Fruit fly (Drosophila melanogaster) whole organism, embryonic: ENCODE data around the gene CG32437.

Experiments used
- Ada2b ChIP-seq: fragments of 200-800 bp; sonication (Bioruptor generic); IDR thresholded peaks from 2 replicates; pipeline ENCODE4 v1.3.6; 2022; ENCODE audit warnings: missing biosample characterization, missing genetic modification characterization
- Atf6 ChIP-seq: fragments of 200-800 bp; sonication (Bioruptor generic); IDR thresholded peaks from 2 replicates; pipeline ENCODE4 v1.3.6; 2022; ENCODE audit warnings: missing biosample characterization, missing genetic modification characterization
- B-H2 ChIP-seq: fragments of 200-800 bp; sonication (Bioruptor generic); optimal IDR thresholded peaks from 2 replicates; lab custom pipeline; 2018; ENCODE audit warnings: missing biosample characterization, mild to moderate bottlenecking, missing genetic modification characterization
- Bgb ChIP-seq: fragments of 200-800 bp; sonication (Bioruptor generic); IDR thresholded peaks from 2 replicates; pipeline ENCODE4 v1.3.6; 2022; ENCODE audit warnings: missing biosample characterization, missing genetic modification characterization; ENCODE audit not compliant: partially characterized antibody
- CG11085 ChIP-seq: fragments of 200-800 bp; sonication (Bioruptor generic); IDR thresholded peaks from 2 replicates; pipeline ENCODE4 v1.3.6; 2022; ENCODE audit warnings: missing biosample characterization, missing genetic modification characterization
- CG1233 ChIP-seq: fragments of 200-800 bp; sonication (Bioruptor generic); optimal IDR thresholded peaks from 4 replicates; lab custom pipeline; 2018; ENCODE audit warnings: missing biosample characterization, mild to moderate bottlenecking, missing genetic modification characterization
- CG12744 ChIP-seq: fragments of 200-800 bp; sonication (Bioruptor generic); optimal IDR thresholded peaks from 2 replicates; lab custom pipeline; 2016; ENCODE audit warnings: missing biosample characterization, missing genetic modification characterization
- CG13123 ChIP-seq: fragments of 200-800 bp; sonication (Bioruptor generic); optimal IDR thresholded peaks from 2 replicates; lab custom pipeline; 2016; ENCODE audit warnings: missing biosample characterization, missing genetic modification characterization
- CG17612 ChIP-seq: fragments of 200-800 bp; sonication (Bioruptor generic); IDR thresholded peaks from 2 replicates; pipeline ENCODE4 v1.3.6; 2022; ENCODE audit warnings: missing biosample characterization, missing genetic modification characterization
- CG18476 ChIP-seq: fragments of 200-800 bp; sonication (Bioruptor generic); optimal IDR thresholded peaks from 2 replicates; lab custom pipeline; 2016; ENCODE audit warnings: missing biosample characterization, mild to moderate bottlenecking, missing genetic modification characterization
- CG2202 ChIP-seq: fragments of 200-800 bp; sonication (Bioruptor generic); optimal IDR thresholded peaks from 2 replicates; lab custom pipeline; 2018; ENCODE audit warnings: missing biosample characterization, mild to moderate bottlenecking, missing genetic modification characterization
- CG2889 ChIP-seq: fragments of 200-800 bp; sonication (Bioruptor generic); IDR thresholded peaks from 3 replicates; pipeline ENCODE4 v1.3.6; 2022; ENCODE audit warnings: missing biosample characterization, missing genetic modification characterization
- CG31365 ChIP-seq: fragments of 200-800 bp; sonication (Bioruptor generic); optimal IDR thresholded peaks from 2 replicates; lab custom pipeline; 2018; ENCODE audit warnings: missing biosample characterization, mild to moderate bottlenecking, missing genetic modification characterization
- CG3995 ChIP-seq: fragments of 200-800 bp; sonication (Bioruptor generic); optimal IDR thresholded peaks from 3 replicates; lab custom pipeline; 2016; ENCODE audit warnings: missing biosample characterization, missing genetic modification characterization
- CG4730 ChIP-seq: fragments of 200-800 bp; sonication (Bioruptor generic); IDR thresholded peaks from 2 replicates; pipeline ENCODE4 v1.3.6; 2022; ENCODE audit warnings: missing biosample characterization, missing genetic modification characterization
- CG5180 ChIP-seq: fragments of 200-800 bp; sonication (Bioruptor generic); optimal IDR thresholded peaks from 3 replicates; lab custom pipeline; 2017; ENCODE audit warnings: missing biosample characterization, missing genetic modification characterization, mild to moderate bottlenecking, moderate library complexity, missing genetic modification reagents
- CG5953 ChIP-seq: fragments of 200-800 bp; sonication (Bioruptor generic); IDR thresholded peaks from 2 replicates; pipeline ENCODE4 v1.3.6; 2022; ENCODE audit warnings: missing biosample characterization, missing genetic modification characterization
- CG6654 ChIP-seq: fragments of 200-800 bp; sonication (Bioruptor generic); optimal IDR thresholded peaks from 2 replicates; lab custom pipeline; 2017; ENCODE audit warnings: missing biosample characterization, mild to moderate bottlenecking, missing genetic modification characterization
- CG6791 ChIP-seq: fragments of 200-800 bp; sonication (Bioruptor generic); IDR thresholded peaks from 3 replicates; pipeline ENCODE4 v1.3.6; 2022; ENCODE audit warnings: missing biosample characterization, missing genetic modification characterization; ENCODE audit not compliant: partially characterized antibody
- CG7786 ChIP-seq: fragments of 200-800 bp; sonication (Bioruptor generic); optimal IDR thresholded peaks from 2 replicates; lab custom pipeline; 2016; ENCODE audit warnings: missing biosample characterization, missing genetic modification characterization
- CG8089 ChIP-seq: fragments of 200-800 bp; sonication (Bioruptor generic); optimal IDR thresholded peaks from 3 replicates; lab custom pipeline; 2016; ENCODE audit warnings: missing biosample characterization, missing genetic modification characterization
- CG8290 ChIP-seq, 3 experiments: fragments of 200-800 bp; sonication (Bioruptor generic); optimal IDR thresholded peaks; 2 replicates each; lab custom pipeline; 2016 to 2019; ENCODE audit warnings: missing biosample characterization in 3 of 3, missing genetic modification characterization in 3 of 3, mild to moderate bottlenecking in 2 of 3, moderate library complexity in 1 of 3
- CG8765 ChIP-seq: fragments of 200-800 bp; sonication (Bioruptor generic); IDR thresholded peaks from 2 replicates; pipeline ENCODE4 v1.3.6; 2022; ENCODE audit warnings: missing biosample characterization, missing genetic modification characterization
- CG9797 ChIP-seq: fragments of 200-800 bp; sonication (Bioruptor generic); optimal IDR thresholded peaks from 3 replicates; lab custom pipeline; 2018; ENCODE audit warnings: missing biosample characterization, mild to moderate bottlenecking, missing genetic modification characterization
- CrebB ChIP-seq: fragments of 200-800 bp; sonication (Bioruptor generic); optimal IDR thresholded peaks from 3 replicates; lab custom pipeline; 2018; ENCODE audit warnings: missing biosample characterization, mild to moderate bottlenecking, missing genetic modification characterization
- Mad ChIP-seq: fragments of 200-800 bp; sonication (Bioruptor generic); optimal IDR thresholded peaks from 2 replicates; lab custom pipeline; 2016; ENCODE audit warnings: missing biosample characterization, missing genetic modification characterization
- Myb ChIP-seq: fragments of 200-800 bp; sonication (Bioruptor generic); optimal IDR thresholded peaks from 2 replicates; lab custom pipeline; 2016; ENCODE audit warnings: missing biosample characterization, missing genetic modification characterization
- Side ChIP-seq: fragments of 200-800 bp; sonication (Bioruptor generic); optimal IDR thresholded peaks from 2 replicates; lab custom pipeline; 2016; ENCODE audit warnings: missing biosample characterization, missing genetic modification characterization
- Sox100B ChIP-seq: fragments of 200-800 bp; sonication (Bioruptor generic); optimal IDR thresholded peaks from 3 replicates; lab custom pipeline; 2018; ENCODE audit warnings: missing biosample characterization, mild to moderate bottlenecking, missing genetic modification characterization
- ara ChIP-seq: fragments of 200-800 bp; sonication (Bioruptor generic); IDR thresholded peaks from 2 replicates; pipeline ENCODE4 v1.3.6; 2022; ENCODE audit warnings: missing biosample characterization, missing genetic modification characterization
- ato ChIP-seq: fragments of 200-800 bp; sonication (Bioruptor generic); IDR thresholded peaks from 2 replicates; pipeline ENCODE4 v1.3.6; 2022; ENCODE audit warnings: missing biosample characterization, missing genetic modification characterization; ENCODE audit not compliant: partially characterized antibody
- ci ChIP-seq: fragments of 200-800 bp; sonication (Bioruptor generic); IDR thresholded peaks from 3 replicates; pipeline ENCODE4 v1.3.6; 2022; ENCODE audit warnings: missing biosample characterization, missing genetic modification characterization
- corto ChIP-seq: fragments of 200-800 bp; sonication (Bioruptor generic); optimal IDR thresholded peaks from 2 replicates; lab custom pipeline; 2016; ENCODE audit warnings: missing biosample characterization, mild to moderate bottlenecking, missing genetic modification characterization, moderate library complexity
- dmrt11E ChIP-seq: fragments of 200-800 bp; sonication (Bioruptor generic); optimal IDR thresholded peaks from 3 replicates; lab custom pipeline; 2018; ENCODE audit warnings: missing biosample characterization, mild to moderate bottlenecking, missing genetic modification characterization, moderate library complexity
- en ChIP-seq: fragments of 200-800 bp; sonication (Bioruptor generic); optimal IDR thresholded peaks from 2 replicates; lab custom pipeline; 2016; ENCODE audit warnings: missing biosample characterization, missing genetic modification characterization
- eve ChIP-seq, 2 experiments: fragments of >200 bp; optimal IDR thresholded peaks; 2 replicates each; lab custom pipeline; 2017; ENCODE audit warnings: missing biosample characterization in 2 of 2, missing genetic modification characterization in 2 of 2
- ftz-f1 ChIP-seq: fragments of 200-800 bp; sonication (Bioruptor generic); optimal IDR thresholded peaks from 2 replicates; lab custom pipeline; 2016; ENCODE audit warnings: missing biosample characterization, missing genetic modification characterization
- gt ChIP-seq: fragments of 200-800 bp; sonication (Bioruptor generic); IDR thresholded peaks from 2 replicates; pipeline ENCODE4 v1.3.6; 2022; ENCODE audit warnings: missing biosample characterization, missing genetic modification characterization
- hbn ChIP-seq: fragments of 200-800 bp; sonication (Bioruptor generic); IDR thresholded peaks from 2 replicates; pipeline ENCODE4 v1.3.6; 2022; ENCODE audit warnings: missing biosample characterization, missing genetic modification characterization; ENCODE audit not compliant: partially characterized antibody
- klu ChIP-seq: fragments of 200-800 bp; sonication (Bioruptor generic); IDR thresholded peaks from 2 replicates; pipeline ENCODE4 v1.3.6; 2022; ENCODE audit warnings: missing biosample characterization, missing genetic modification characterization
- kni ChIP-seq: fragments of 200-800 bp; sonication (Bioruptor generic); optimal IDR thresholded peaks from 3 replicates; lab custom pipeline; 2017; ENCODE audit warnings: mild to moderate bottlenecking, missing biosample characterization, missing genetic modification reagents, missing genetic modification characterization
- nerfin-2 ChIP-seq: fragments of 200-800 bp; sonication (Bioruptor generic); IDR thresholded peaks from 2 replicates; pipeline ENCODE4 v1.3.6; 2022; ENCODE audit warnings: missing biosample characterization, missing genetic modification characterization; ENCODE audit not compliant: partially characterized antibody
- nmo ChIP-seq: fragments of 200-800 bp; sonication (Bioruptor generic); optimal IDR thresholded peaks from 2 replicates; lab custom pipeline; 2018; ENCODE audit warnings: missing biosample characterization, mild to moderate bottlenecking, missing genetic modification characterization, moderate library complexity
- org-1 ChIP-seq: fragments of 200-800 bp; sonication (Bioruptor generic); optimal IDR thresholded peaks from 2 replicates; lab custom pipeline; 2017; ENCODE audit warnings: missing biosample characterization, missing genetic modification characterization
- otp ChIP-seq: fragments of 200-800 bp; sonication (Bioruptor generic); IDR thresholded peaks from 3 replicates; pipeline ENCODE4, ENCODE4 v1.3.6; 2022; ENCODE audit warnings: missing biosample characterization, missing genetic modification characterization
- pb ChIP-seq: fragments of 200-800 bp; sonication (Bioruptor generic); optimal IDR thresholded peaks from 3 replicates; lab custom pipeline; 2016; ENCODE audit warnings: missing biosample characterization, missing genetic modification characterization
- shn ChIP-seq: fragments of 200-800 bp; sonication (Bioruptor generic); optimal IDR thresholded peaks from 3 replicates; lab custom pipeline; 2016; ENCODE audit warnings: missing biosample characterization, missing genetic modification characterization
- sr ChIP-seq: fragments of 200-800 bp; sonication (Bioruptor generic); IDR thresholded peaks from 3 replicates; pipeline ENCODE4 v1.3.6; 2022; ENCODE audit warnings: missing biosample characterization, missing genetic modification characterization
- stwl ChIP-seq: fragments of 200-800 bp; sonication (Bioruptor generic); optimal IDR thresholded peaks from 3 replicates; lab custom pipeline; 2018; ENCODE audit warnings: missing biosample characterization, mild to moderate bottlenecking, missing genetic modification characterization, moderate library complexity
- unpg ChIP-seq: fragments of 200-800 bp; sonication (Bioruptor generic); optimal IDR thresholded peaks from 3 replicates; lab custom pipeline; 2018; ENCODE audit warnings: missing biosample characterization, mild to moderate bottlenecking, missing genetic modification characterization, moderate library complexity

Gene CG32437

dm6 chr3L:21382158-21382610 lies 24.7 kb downstream of the CG32437 start, which contains the start of gene rgn (continued):
- TF ChIP-seq ftz-f1 (GFP tag; lab: Kevin White, UChicago) (peak; percentile 7), CG31365 (tag; lab: Kevin White, UChicago) (no peak), CG9797 (no peak), ara (GFP tag; lab: Robert Waterston, UW) (no peak), en (GFP tag; lab: Kevin White, UChicago) (no peak), Sox100B (GFP tag; lab: Kevin White, UChicago) (peak; percentile 71), shn (peak; percentile 48), corto (GFP tag; lab: Kevin White, UChicago) (no peak), CG8089 (no peak), CrebB (tag; lab: Kevin White, UChicago) (peak; percentile 43), CG8290 (GFP tag; optimal IDR thresholded peaks at IDR 0.05; lab: Kevin White, UChicago) (no peak), CG8290 (tag; optimal IDR thresholded peaks at IDR 0.05; lab: Kevin White, UChicago) (peak in 1 of 2 experiments; percentile 72), CG7786 (peak; percentile 72), B-H2 (peak; percentile 19), CG6654 (GFP tag; lab: Kevin White, UChicago) (peak; percentile 36), CG18476 (GFP tag; lab: Kevin White, UChicago) (peak; percentile 22), Bgb (GFP tag; lab: Robert Waterston, UW) (peak; percentile 62; the same call in 1 of the 2 replicates), unpg (GFP tag; lab: Kevin White, UChicago) (peak; percentile 78), ato (no peak), CG12744 (GFP tag; lab: Kevin White, UChicago) (no peak), klu (peak; percentile 38; the same call in 1 of the 2 replicates), CG8765 (GFP tag; lab: Robert Waterston, UW) (peak; percentile 37; the same call in 1 of the 2 replicates), nmo (GFP tag; lab: Kevin White, UChicago) (peak; percentile 73), stwl (no peak), gt (GFP tag; lab: Robert Waterston, UW) (no peak), CG5953 (GFP tag; lab: Robert Waterston, UW) (peak; percentile 51; the same call in 1 of the 2 replicates), nerfin-2 (GFP tag; lab: Robert Waterston, UW) (no peak), CG4730 (GFP tag; lab: Robert Waterston, UW) (peak; percentile 60; the same call in 1 of the 2 replicates), kni (GFP tag; lab: Kevin White, UChicago) (no peak), eve (GFP tag; optimal IDR thresholded peaks at IDR 0.05; lab: Kevin White, UChicago) (no peak), Myb (GFP tag; lab: Kevin White, UChicago) (peak; percentile 70), Mad (GFP tag; lab: Kevin White, UChicago) (no peak), CG6791 (GFP tag; lab: Robert Waterston, UW) (no peak), sr (GFP tag; lab: Robert Waterston, UW) (no peak; the same call in 2 of the 3 replicates), otp (GFP tag; lab: Robert Waterston, UW) (0 out of 3 replicates have a peak, but pooled peaks have one; percentile 51), dmrt11E (tag; lab: Kevin White, UChicago) (no peak), Side (GFP tag; lab: Kevin White, UChicago) (peak; percentile 13), CG17612 (GFP tag; lab: Robert Waterston, UW) (no peak), ci (GFP tag; lab: Robert Waterston, UW) (peak; percentile 76), org-1 (peak; percentile 66), CG1233 (peak; percentile 68), CG11085 (GFP tag; lab: Robert Waterston, UW) (peak; percentile 48; the same call in 1 of the 2 replicates), Atf6 (peak; percentile 73), CG3995 (GFP tag; lab: Kevin White, UChicago) (no peak), hbn (GFP tag; lab: Robert Waterston, UW) (no peak), CG2202 (no peak), CG2889 (GFP tag; lab: Robert Waterston, UW) (peak; percentile 63; the same call in 2 of the 3 replicates), CG5180 (GFP tag; lab: Kevin White, UChicago) (peak; percentile 50), CG13123 (GFP tag; lab: Kevin White, UChicago) (peak; percentile 9), pb (GFP tag; lab: Kevin White, UChicago) (peak; percentile 60), Ada2b (GFP tag; lab: Robert Waterston, UW) (peak; percentile 81)
